Worm (Caenorhabditis elegans): ENCODE data around the gene H17B01.2.

DNA sequence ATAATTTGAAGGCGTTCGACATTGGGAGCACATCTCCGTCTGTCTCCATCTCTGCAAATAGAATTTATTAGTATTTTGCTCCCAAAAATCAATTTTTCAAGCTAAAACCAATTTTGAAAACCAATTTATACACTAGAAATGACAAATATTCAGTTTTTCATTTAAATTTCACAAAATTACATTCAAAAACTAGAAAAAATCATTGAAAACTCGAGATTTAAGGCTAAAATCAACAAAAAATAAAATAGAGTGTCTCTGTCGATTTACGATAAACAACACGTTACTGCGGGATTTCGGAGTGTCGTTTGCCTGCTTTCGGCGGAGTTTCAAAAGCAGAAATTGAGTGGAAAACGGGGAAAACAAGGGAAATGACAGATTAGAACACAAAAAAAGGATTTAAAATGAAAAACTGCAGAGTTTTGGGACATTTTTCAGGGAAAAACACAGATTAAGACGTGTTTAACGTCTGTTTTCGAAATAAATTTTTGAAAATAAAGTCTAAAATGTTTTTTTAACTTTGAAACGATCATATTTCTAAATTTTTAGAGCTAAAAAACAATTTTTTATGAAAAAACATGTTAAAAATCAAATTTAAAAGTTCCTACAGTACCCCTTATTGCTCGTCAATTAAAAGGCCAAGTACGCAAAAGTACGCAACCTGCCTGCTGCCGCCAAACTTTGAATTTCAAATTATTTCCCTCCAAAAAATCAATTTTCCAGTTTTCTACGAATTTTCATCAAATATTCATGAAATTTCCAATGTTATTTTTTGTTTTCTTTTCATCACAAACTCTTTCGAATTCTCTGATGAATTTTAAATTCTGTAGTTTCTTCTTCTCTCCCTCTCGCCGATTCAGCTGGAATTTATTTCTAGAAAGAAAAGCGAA lies 32.7 kb upstream of the H17B01.2 start, which contains the start of gene nol-6:
- no peak for TF ChIP-seq pha-4 (GFP tag; IDR thresholded peaks at IDR 0.05)
- TF ChIP-seq pha-4 (tag; optimal IDR thresholded peaks at IDR 0.05): no peak
- TF ChIP-seq snpc-1.2 (GFP tag; IDR thresholded peaks at IDR 0.05): no peak
- no peak for TF ChIP-seq tag-97 (GFP tag; IDR thresholded peaks at IDR 0.05)
- TF ChIP-seq lin-13 (GFP tag; optimal IDR thresholded peaks at IDR 0.05): no peak
- TF ChIP-seq attf-4 (tag; optimal IDR thresholded peaks at IDR 0.05): no peak
- TF ChIP-seq mep-1 (tag; optimal IDR thresholded peaks at IDR 0.05): no peak
- TF ChIP-seq unc-62 (GFP tag; optimal IDR thresholded peaks at IDR 0.05 in 1 of 2): no peak
- no peak for TF ChIP-seq unc-62 (tag; optimal IDR thresholded peaks at IDR 0.05)
- TF ChIP-seq ztf-11 (tag; optimal IDR thresholded peaks at IDR 0.05): no peak
- no peak for TF ChIP-seq snpc-4 (tag; optimal IDR thresholded peaks at IDR 0.05)

Measured in whole organism, L4 larva.